Worm (Caenorhabditis elegans) whole organism, early embryonic: ENCODE data around the gene C45G9.2.

ENCODE experiments used
- F13C5.2 ChIP-seq: sonication (generic microtip); optimal IDR thresholded peaks from 2 replicates; lab custom pipeline; 2017; ENCODE audit warnings: mild to moderate bottlenecking, missing genetic modification characterization, inconsistent platforms, missing compliant biosample characterization
- ama-1 ChIP-seq: fragments of 150-350 bp; optimal IDR thresholded peaks from 2 replicates; lab custom pipeline; 2014
- ceh-13 ChIP-seq: fragments of 200-800 bp; sonication (Bioruptor generic); optimal IDR thresholded peaks from 2 replicates; lab custom pipeline; 2018; ENCODE audit warnings: mild to moderate bottlenecking, missing genetic modification characterization, missing compliant biosample characterization
- ceh-36 ChIP-seq: sonication (generic microtip); optimal IDR thresholded peaks from 2 replicates; lab custom pipeline; 2016; ENCODE audit warnings: missing genetic modification characterization, inconsistent platforms, missing compliant biosample characterization
- hmg-4 ChIP-seq: fragments of 200-800 bp; sonication (Bioruptor generic); optimal IDR thresholded peaks from 2 replicates; lab custom pipeline; 2018; ENCODE audit warnings: mild to moderate bottlenecking, missing genetic modification characterization, missing compliant biosample characterization
- sea-1 ChIP-seq: fragments of 200-800 bp; sonication (Bioruptor generic); conservative IDR thresholded peaks from 2 replicates; pipeline ENCODE4 v1.3.6; 2022; ENCODE audit warnings: missing genetic modification characterization, missing compliant biosample characterization

DNA sequence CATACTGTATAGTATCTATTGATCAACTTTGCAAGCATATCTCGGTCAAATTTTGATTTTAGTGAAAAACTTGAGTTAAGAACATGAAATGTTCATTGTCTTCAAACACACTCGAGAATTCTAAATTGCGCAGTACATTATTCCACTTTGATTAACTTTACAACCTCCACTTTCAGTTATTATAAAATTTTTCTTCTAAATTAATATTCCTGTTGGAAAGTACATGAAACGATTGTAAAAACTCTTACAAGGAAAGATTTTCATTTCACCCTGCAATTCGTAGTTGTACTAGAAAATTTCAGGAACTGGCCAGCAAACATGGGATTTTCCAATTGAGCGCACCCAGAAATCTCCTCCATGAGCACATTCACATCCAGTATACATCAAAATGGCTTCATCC lies 24.2 kb upstream of the C45G9.2 start, which contains the start of gene C45G9.14:
- TF ChIP-seq ceh-36 (no peak), ama-1 (lab: Kevin White, UChicago) (no peak), hmg-4 (GFP tag; lab: Kevin White, UChicago) (no peak), ceh-13 (GFP tag; lab: Kevin White, UChicago) (no peak), sea-1 (GFP tag; lab: Robert Waterston, UW) (no peak), F13C5.2 (no peak)
